Fruit fly (Drosophila melanogaster): ENCODE measurements around the gene Pfdn1.

- TF ChIP-seq CG15710 (tag; optimal IDR thresholded peaks at IDR 0.05) = no peak
- TF ChIP-seq CG32121 (GFP tag; IDR thresholded peaks at IDR 0.05) = no peak
- no peak for TF ChIP-seq CG12605 (GFP tag; IDR thresholded peaks at IDR 0.05)
Observed at dm6 chr2L:6020535-6020934, 48.3 kb upstream of the Pfdn1 start, which contains the start of gene CG13996.

Measured in whole organism, pupa.